Worm (Caenorhabditis elegans) whole organism, mixed stage, embryonic: ENCODE data around the gene srw-113.

Source experiments
- M03D4.4 ChIP-seq: sonication (generic microtip); optimal IDR thresholded peaks from 2 replicates; lab custom pipeline; 2017; ENCODE audit warnings: mild to moderate bottlenecking, missing genetic modification characterization, missing compliant biosample characterization
- bed-3 ChIP-seq: fragments of 200-800 bp; sonication (Bioruptor generic); optimal IDR thresholded peaks from 3 replicates; lab custom pipeline; 2018; ENCODE audit warnings: mild to moderate bottlenecking, missing genetic modification characterization, moderate library complexity, missing compliant biosample characterization
- blmp-1 ChIP-seq: fragments of 150-350 bp; optimal IDR thresholded peaks from 2 replicates; lab custom pipeline; 2014; ENCODE audit warnings: missing biosample characterization, missing genetic modification characterization
- ceh-39 ChIP-seq: fragments of 150-350 bp; optimal IDR thresholded peaks from 2 replicates; lab custom pipeline; 2014; ENCODE audit warnings: missing biosample characterization, missing genetic modification characterization
- ceh-43 ChIP-seq: fragments of 200-800 bp; sonication (Bioruptor generic); optimal IDR thresholded peaks from 2 replicates; lab custom pipeline; 2018; ENCODE audit warnings: mild to moderate bottlenecking, missing genetic modification characterization, moderate library complexity, missing compliant biosample characterization
- ceh-83 ChIP-seq: fragments of 200-800 bp; sonication (Bioruptor generic); optimal IDR thresholded peaks from 2 replicates; lab custom pipeline; 2018; ENCODE audit warnings: mild to moderate bottlenecking, missing genetic modification characterization, missing compliant biosample characterization
- ces-1 ChIP-seq: fragments of 150-350 bp; optimal IDR thresholded peaks from 2 replicates; lab custom pipeline; 2014; ENCODE audit warnings: missing biosample characterization, missing genetic modification reagents, missing genetic modification characterization
- cnd-1 ChIP-seq: fragments of 200-800 bp; sonication (Bioruptor generic); optimal IDR thresholded peaks from 2 replicates; lab custom pipeline; 2018; ENCODE audit warnings: mild to moderate bottlenecking, missing genetic modification characterization, missing compliant biosample characterization
- drap-1 ChIP-seq: fragments of 200-800 bp; sonication (Bioruptor generic); optimal IDR thresholded peaks from 3 replicates; lab custom pipeline; 2018; ENCODE audit warnings: mild to moderate bottlenecking, missing genetic modification characterization, missing compliant biosample characterization
- elt-1 ChIP-seq: sonication (generic microtip); optimal IDR thresholded peaks from 2 replicates; lab custom pipeline; 2017; ENCODE audit warnings: missing genetic modification characterization, mild to moderate bottlenecking, missing compliant biosample characterization, antibody characterized with exemption, moderate library complexity, borderline replicate concordance; ENCODE audit not compliant: insufficient read depth
- elt-3 ChIP-seq: fragments of 150-350 bp; optimal IDR thresholded peaks from 2 replicates; lab custom pipeline; 2014; ENCODE audit warnings: missing biosample characterization, missing genetic modification characterization
- flh-1 ChIP-seq: fragments of 200-800 bp; sonication (Bioruptor generic); optimal IDR thresholded peaks from 2 replicates; lab custom pipeline; 2018; ENCODE audit warnings: mild to moderate bottlenecking, missing genetic modification characterization, moderate library complexity, missing compliant biosample characterization
- ham-2 ChIP-seq: fragments of 200-800 bp; sonication (Bioruptor generic); optimal IDR thresholded peaks from 2 replicates; lab custom pipeline; 2018; ENCODE audit warnings: mild to moderate bottlenecking, missing genetic modification characterization, missing compliant biosample characterization
- hlh-1 ChIP-seq: fragments of 150-350 bp; optimal IDR thresholded peaks from 2 replicates; lab custom pipeline; 2014; ENCODE audit warnings: missing biosample characterization, missing genetic modification reagents, missing genetic modification characterization
- lin-13 ChIP-seq: fragments of 150-350 bp; optimal IDR thresholded peaks from 2 replicates; lab custom pipeline; 2014; ENCODE audit warnings: missing biosample characterization, missing genetic modification characterization
- lin-32 ChIP-seq: fragments of 200-800 bp; sonication (Bioruptor generic); optimal IDR thresholded peaks from 2 replicates; lab custom pipeline; 2018; ENCODE audit warnings: mild to moderate bottlenecking, missing genetic modification characterization, missing compliant biosample characterization
- lsy-2 ChIP-seq: fragments of 150-350 bp; optimal IDR thresholded peaks from 2 replicates; lab custom pipeline; 2014; ENCODE audit warnings: missing biosample characterization, missing genetic modification characterization
- mab-5 ChIP-seq: fragments of 150-350 bp; optimal IDR thresholded peaks from 2 replicates; lab custom pipeline; 2014; ENCODE audit warnings: missing biosample characterization, missing genetic modification characterization
- mep-1 ChIP-seq: fragments of 150-350 bp; optimal IDR thresholded peaks from 2 replicates; lab custom pipeline; 2017; ENCODE audit warnings: missing biosample characterization, missing genetic modification reagents, missing genetic modification characterization, inconsistent platforms
- mls-2 ChIP-seq: sonication (generic microtip); optimal IDR thresholded peaks from 2 replicates; lab custom pipeline; 2016; ENCODE audit warnings: mild to moderate bottlenecking, missing genetic modification characterization, moderate library complexity, missing compliant biosample characterization
- nhr-12 ChIP-seq: fragments of 150-350 bp; optimal IDR thresholded peaks from 2 replicates; lab custom pipeline; 2014; ENCODE audit warnings: missing biosample characterization, missing genetic modification characterization
- nhr-2 ChIP-seq: fragments of 150-350 bp; optimal IDR thresholded peaks from 2 replicates; lab custom pipeline; 2014; ENCODE audit warnings: missing biosample characterization, missing genetic modification characterization
- nhr-237 ChIP-seq: fragments of 150-350 bp; optimal IDR thresholded peaks from 2 replicates; lab custom pipeline; 2014; ENCODE audit warnings: missing biosample characterization, missing genetic modification characterization
- nhr-28 ChIP-seq: fragments of 150-350 bp; optimal IDR thresholded peaks from 2 replicates; lab custom pipeline; 2014; ENCODE audit warnings: missing biosample characterization, missing genetic modification characterization
- nhr-76 ChIP-seq: sonication (generic microtip); optimal IDR thresholded peaks from 2 replicates; lab custom pipeline; 2017; ENCODE audit warnings: missing biosample characterization, missing genetic modification characterization
- pha-4 ChIP-seq: fragments of 150-350 bp; optimal IDR thresholded peaks from 2 replicates; lab custom pipeline; 2018; ENCODE audit warnings: missing biosample characterization, missing genetic modification reagents, missing genetic modification characterization
- snpc-4 ChIP-seq: fragments of 150-350 bp; optimal IDR thresholded peaks from 2 replicates; lab custom pipeline; 2014; ENCODE audit warnings: missing biosample characterization, missing genetic modification characterization
- sptf-1 ChIP-seq: sonication (generic microtip); optimal IDR thresholded peaks from 2 replicates; lab custom pipeline; 2017; ENCODE audit warnings: mild to moderate bottlenecking, missing genetic modification characterization, moderate library complexity, missing compliant biosample characterization
- tbx-8 ChIP-seq: fragments of 200-800 bp; sonication (Bioruptor generic); optimal IDR thresholded peaks from 2 replicates; lab custom pipeline; 2018; ENCODE audit warnings: mild to moderate bottlenecking, missing genetic modification characterization, moderate library complexity, missing compliant biosample characterization
- unc-120 ChIP-seq: sonication (generic microtip); optimal IDR thresholded peaks from 2 replicates; lab custom pipeline; 2017; ENCODE audit warnings: missing genetic modification characterization, missing compliant biosample characterization; ENCODE audit not compliant: poor library complexity, severe bottlenecking
- unc-39 ChIP-seq: fragments of 150-350 bp; optimal IDR thresholded peaks from 2 replicates; lab custom pipeline; 2014; ENCODE audit warnings: missing biosample characterization, missing genetic modification characterization
- unc-62 ChIP-seq: fragments of 150-350 bp; optimal IDR thresholded peaks from 2 replicates; lab custom pipeline; 2014; ENCODE audit warnings: missing biosample characterization, missing genetic modification reagents, missing genetic modification characterization
- zip-8 ChIP-seq: fragments of 150-350 bp; optimal IDR thresholded peaks from 2 replicates; lab custom pipeline; 2014; ENCODE audit warnings: missing biosample characterization, missing genetic modification characterization
- ztf-11 ChIP-seq: fragments of 150-350 bp; optimal IDR thresholded peaks from 2 replicates; lab custom pipeline; 2014; ENCODE audit warnings: missing biosample characterization, missing genetic modification characterization

The srw-113 gene

DNA sequence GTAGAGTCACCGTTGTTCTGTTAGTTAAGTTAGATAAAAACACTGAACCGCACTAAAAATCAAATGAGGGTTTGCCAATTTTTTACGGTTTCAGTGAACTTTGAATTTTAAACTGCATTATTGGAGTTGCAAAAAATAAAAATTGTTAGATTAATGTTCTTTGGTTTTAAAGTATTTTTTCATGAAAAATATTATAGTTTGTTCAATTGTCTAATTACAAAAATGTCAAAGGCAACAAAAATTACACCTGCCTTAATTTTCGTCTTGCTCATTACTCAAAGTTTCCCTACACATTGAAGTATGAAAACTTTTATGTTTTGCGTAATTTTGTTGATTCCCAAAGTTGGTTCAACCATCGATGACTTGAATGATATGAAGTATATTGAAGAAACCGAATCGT is 22.2 kb upstream of the srw-113 start, which contains the start of gene irld-62:
Gene irld-62, plus strand, starts transcription at position 301 of the 400 bp plus-strand sequence.
- TF ChIP-seq mab-5 (tag; lab: Kevin White, UChicago) (no peak), cnd-1 (tag; lab: Kevin White, UChicago) (no peak), unc-62 (no peak), lin-32 (GFP tag; lab: Kevin White, UChicago) (no peak), sptf-1 (tag; lab: Kevin White, UChicago) (no peak), mep-1 (tag; lab: Kevin White, UChicago) (no peak), unc-39 (tag; lab: Kevin White, UChicago) (no peak), unc-120 (tag; lab: Kevin White, UChicago) (no peak), flh-1 (GFP tag; lab: Kevin White, UChicago) (no peak), lin-13 (tag; lab: Kevin White, UChicago) (no peak), nhr-76 (tag; lab: Kevin White, UChicago) (no peak), snpc-4 (tag; lab: Kevin White, UChicago) (no peak), drap-1 (GFP tag; lab: Kevin White, UChicago) (no peak), ces-1 (no peak), M03D4.4 (tag; lab: Kevin White, UChicago) (no peak), tbx-8 (GFP tag; lab: Kevin White, UChicago) (no peak), ceh-39 (tag; lab: Kevin White, UChicago) (no peak), ceh-43 (no peak), nhr-2 (no peak)

DNA sequence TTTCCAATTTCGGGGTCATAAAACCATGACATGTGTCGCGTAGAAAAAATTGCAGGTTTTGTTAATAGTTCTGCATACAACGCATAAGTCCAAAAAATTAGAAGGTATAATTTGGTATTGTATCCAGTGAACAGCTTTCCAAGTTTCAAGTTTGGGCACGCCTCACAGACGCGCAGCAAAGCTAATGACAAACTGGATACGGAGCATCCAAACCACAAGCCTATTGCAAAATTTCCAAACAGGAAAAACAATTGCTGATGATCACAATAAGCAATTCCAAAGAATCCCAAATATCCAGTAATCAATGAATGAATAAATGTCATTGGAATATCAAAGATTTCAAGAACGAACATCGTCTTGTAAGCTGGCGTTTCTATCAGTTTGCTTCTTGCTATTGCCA is 19.4 kb upstream of the srw-113 start:
- TF ChIP-seq lsy-2 (tag; lab: Kevin White, UChicago): no peak
- TF ChIP-seq ceh-43: no peak
- no peak for TF ChIP-seq mab-5 (tag; lab: Kevin White, UChicago)
- no peak for TF ChIP-seq pha-4 (tag; lab: Kevin White, UChicago)
- TF ChIP-seq M03D4.4 (tag; lab: Kevin White, UChicago): no peak
- no peak for TF ChIP-seq mls-2 (tag; lab: Kevin White, UChicago)
- TF ChIP-seq nhr-237 (tag; lab: Kevin White, UChicago): no peak
- no peak for TF ChIP-seq tbx-8 (GFP tag; lab: Kevin White, UChicago)
- TF ChIP-seq, all 35 proteins: peak for 0

DNA sequence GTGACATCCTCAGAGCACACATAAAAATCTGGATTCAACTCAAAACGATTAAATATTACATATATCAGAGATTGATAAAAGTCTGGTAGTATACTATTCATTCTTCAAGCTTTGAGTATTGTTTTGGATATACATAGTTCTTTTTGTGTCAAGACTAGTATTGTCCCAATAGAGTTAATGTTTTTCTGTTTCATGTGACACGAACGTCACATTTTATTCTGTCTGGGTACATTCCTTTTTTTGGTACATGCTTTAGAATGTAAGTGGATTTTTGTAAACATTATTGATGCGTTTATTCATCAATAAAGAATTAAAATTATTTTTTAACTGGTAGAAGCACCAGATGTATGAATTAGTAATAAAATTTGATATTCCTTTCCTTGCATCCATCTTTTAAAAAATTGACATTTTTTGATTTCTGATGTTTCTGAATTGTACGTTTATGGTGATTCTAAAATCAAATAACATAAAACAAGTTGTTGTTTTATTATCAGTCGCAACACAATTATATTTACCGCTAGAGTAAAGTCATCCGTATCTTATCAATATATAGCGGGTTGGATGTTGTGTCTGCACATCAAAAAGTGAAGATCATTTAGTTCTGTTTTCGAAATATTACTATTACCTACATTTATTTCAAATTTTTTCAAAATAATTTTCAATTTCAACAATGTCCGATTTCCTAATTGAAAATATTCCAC is 17.0 kb upstream of the srw-113 start, which contains the start of the genes srt-22 and nhr-246:
Gene srt-22, minus strand, starts transcription at position 101 of the 701 bp plus-strand sequence.
Gene nhr-246, plus strand, starts transcription at position 651 of the 701 bp plus-strand sequence.
- TF ChIP-seq ceh-83 (GFP tag; lab: Kevin White, UChicago) (no peak), lin-32 (GFP tag; lab: Kevin White, UChicago) (no peak), mls-2 (tag; lab: Kevin White, UChicago) (no peak), tbx-8 (GFP tag; lab: Kevin White, UChicago) (no peak), elt-3 (tag; lab: Kevin White, UChicago) (no peak), hlh-1 (tag; lab: Kevin White, UChicago) (no peak), unc-62 (no peak), ceh-39 (tag; lab: Kevin White, UChicago) (no peak), nhr-28 (tag; lab: Kevin White, UChicago) (no peak), nhr-2 (no peak), zip-8 (no peak), unc-39 (tag; lab: Kevin White, UChicago) (no peak), M03D4.4 (tag; lab: Kevin White, UChicago) (no peak), bed-3 (GFP tag; lab: Kevin White, UChicago) (no peak), ztf-11 (tag; lab: Kevin White, UChicago) (no peak), ham-2 (GFP tag; lab: Kevin White, UChicago) (no peak), elt-1 (no peak)

DNA sequence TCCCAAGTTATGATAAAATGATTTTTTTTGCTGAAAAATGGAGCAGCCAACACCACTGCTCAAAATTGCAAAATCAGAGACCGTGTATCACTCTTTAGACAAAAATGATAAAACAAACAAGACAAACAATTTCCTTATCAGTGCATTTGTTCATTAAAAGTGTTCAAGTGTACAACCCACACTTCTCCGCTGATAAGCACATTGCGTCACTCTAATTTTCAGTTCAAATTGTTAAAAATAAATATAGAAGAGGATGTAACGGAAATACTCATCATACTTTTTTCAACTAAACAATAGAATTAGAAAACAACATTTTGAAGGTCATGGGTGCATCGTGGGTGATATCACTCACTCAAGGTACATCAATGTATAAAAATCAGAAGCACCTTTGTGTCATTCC is 14.3 kb upstream of the srw-113 start, which contains the start of gene nhr-291:
Gene nhr-291, plus strand, starts transcription at position 324 of the 400 bp plus-strand sequence.
- TF ChIP-seq nhr-76 (tag; lab: Kevin White, UChicago) (no peak), unc-62 (no peak), nhr-28 (tag; lab: Kevin White, UChicago) (no peak), ceh-43 (no peak), blmp-1 (no peak), M03D4.4 (tag; lab: Kevin White, UChicago) (no peak), nhr-12 (tag; lab: Kevin White, UChicago) (no peak), unc-120 (tag; lab: Kevin White, UChicago) (no peak), ztf-11 (tag; lab: Kevin White, UChicago) (no peak), ceh-83 (GFP tag; lab: Kevin White, UChicago) (no peak), hlh-1 (tag; lab: Kevin White, UChicago) (no peak), ham-2 (GFP tag; lab: Kevin White, UChicago) (no peak), nhr-2 (no peak)
- TF ChIP-seq, all 35 proteins: peak for 0
